Worm (Caenorhabditis elegans) whole organism, L1 larva: Measurements from ENCODE around the gene unc-32.

Experiments used
- ama-1 ChIP-seq: fragments of 150-350 bp; optimal IDR thresholded peaks from 2 replicates; lab custom pipeline; 2014
- efl-1 ChIP-seq, 4 experiments: fragments of 150-350 bp; optimal IDR thresholded peaks in 3 of 4; peaks in 1 of 4; 1 replicate in 1 of 4; 2 replicates in 3 of 4; lab custom pipeline; 2014; ENCODE audit warnings: missing biosample characterization in 2 of 4, missing genetic modification characterization in 2 of 4, missing genetic modification reagents in 2 of 4
- egl-27 ChIP-seq, 2 experiments: fragments of 150-350 bp in 1 of 2; sonication (generic microtip); optimal IDR thresholded peaks; 3 replicates each; lab custom pipeline; 2017 to 2018; ENCODE audit warnings: missing biosample characterization in 2 of 2, missing genetic modification characterization in 2 of 2, missing genetic modification reagents in 2 of 2
- elt-2 ChIP-seq: sonication (generic microtip); optimal IDR thresholded peaks from 2 replicates; lab custom pipeline; 2016; ENCODE audit warnings: missing genetic modification characterization, mild to moderate bottlenecking, inconsistent platforms, missing compliant biosample characterization, missing genetic modification reagents
- elt-3 ChIP-seq, 6 experiments: fragments of 150-350 bp in 1 of 6; sonication (generic microtip); optimal IDR thresholded peaks; 2 replicates each; lab custom pipeline; 2017 to 2018; ENCODE audit warnings: missing biosample characterization in 6 of 6, missing genetic modification characterization in 6 of 6, inconsistent platforms in 1 of 6
- lin-15B ChIP-seq: fragments of 150-350 bp; sonication (generic microtip); optimal IDR thresholded peaks from 3 replicates; lab custom pipeline; 2014; ENCODE audit warnings: missing biosample characterization, missing genetic modification characterization
- lin-39 ChIP-seq: fragments of 150-350 bp; optimal IDR thresholded peaks from 2 replicates; lab custom pipeline; 2014; ENCODE audit warnings: missing biosample characterization, missing genetic modification reagents, missing genetic modification characterization
- mdl-1 ChIP-seq, 2 experiments: fragments of 150-350 bp; optimal IDR thresholded peaks; 2 replicates each; lab custom pipeline; 2014 to 2017; ENCODE audit warnings: missing biosample characterization in 2 of 2, missing genetic modification characterization in 2 of 2, inconsistent platforms in 1 of 2
- mep-1 ChIP-seq: fragments of 150-350 bp; optimal IDR thresholded peaks from 2 replicates; lab custom pipeline; 2014; ENCODE audit warnings: missing biosample characterization, missing genetic modification characterization
- nhr-11 ChIP-seq: fragments of 150-350 bp; optimal IDR thresholded peaks from 2 replicates; lab custom pipeline; 2014; ENCODE audit warnings: missing biosample characterization, missing genetic modification characterization
- skn-1 ChIP-seq: fragments of 150-350 bp; optimal IDR thresholded peaks from 2 replicates; lab custom pipeline; 2014; ENCODE audit warnings: missing biosample characterization, missing genetic modification characterization
- snpc-4 ChIP-seq: fragments of 150-350 bp; optimal IDR thresholded peaks from 2 replicates; lab custom pipeline; 2014; ENCODE audit warnings: missing biosample characterization, missing genetic modification characterization
- ztf-11 ChIP-seq, 2 experiments: sonication (generic microtip); optimal IDR thresholded peaks; 2 replicates each; lab custom pipeline; 2016 to 2017; ENCODE audit warnings: missing genetic modification characterization in 2 of 2, missing biosample characterization in 1 of 2, missing compliant biosample characterization in 1 of 2

DNA sequence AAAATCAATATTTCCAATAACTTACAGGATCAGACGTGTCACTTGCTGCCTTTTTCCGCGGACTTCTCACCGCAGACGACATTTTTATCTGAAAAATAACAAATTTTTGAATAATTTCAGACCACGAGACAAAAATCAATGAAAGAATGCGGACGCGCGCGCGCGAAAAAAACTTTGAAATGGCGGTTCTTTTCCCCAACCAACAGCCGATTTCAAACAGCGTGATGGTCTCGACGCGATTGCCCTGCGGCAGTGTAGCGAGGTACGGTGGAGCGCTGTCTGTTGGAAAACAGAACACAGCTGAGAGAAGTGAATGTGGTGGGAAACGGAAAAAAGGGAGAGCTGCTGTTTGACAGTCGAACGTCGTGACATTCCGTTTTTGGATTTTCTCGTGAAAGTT lies 1.4 kb upstream of the unc-32 start, which contains the start of gene lin-9:
- TF ChIP-seq elt-2 (tag; lab: Kevin White, UChicago) = peak; percentile 86
- TF ChIP-seq efl-1 (optimal IDR thresholded peaks at IDR 0.05; lab: Kevin White, UChicago) = peak; percentile 96 to 97
- peak; percentile 95 to 100 for TF ChIP-seq efl-1 (GFP tag; optimal IDR thresholded peaks at IDR 0.05 in 1 of 2; lab: Kevin White, UChicago)
- TF ChIP-seq snpc-4 (tag; lab: Kevin White, UChicago) = peak; percentile 79
- TF ChIP-seq ama-1 (lab: Kevin White, UChicago) = no peak
- peak; percentile 95 for TF ChIP-seq lin-39 (tag; lab: Kevin White, UChicago)
- TF ChIP-seq elt-3 (tag; optimal IDR thresholded peaks at IDR 0.05; lab: Kevin White, UChicago) = peak in 4 of 6 experiments; percentile 61 to 90 (median 74)
- TF ChIP-seq lin-15B (tag; lab: Kevin White, UChicago) = peak; percentile 98
- peak; percentile 97 for TF ChIP-seq mep-1 (tag; lab: Kevin White, UChicago)
- TF ChIP-seq ztf-11 (tag; optimal IDR thresholded peaks at IDR 0.05; lab: Kevin White, UChicago) = peak in 1 of 2 experiments; percentile 90
- TF ChIP-seq mdl-1 (tag; optimal IDR thresholded peaks at IDR 0.05; lab: Kevin White, UChicago) = peak in 1 of 2 experiments; percentile 92
- peak; percentile 88 for TF ChIP-seq nhr-11
- peak; percentile 20 to 37 for TF ChIP-seq egl-27 (tag; optimal IDR thresholded peaks at IDR 0.05; lab: Kevin White, UChicago)
- peak; percentile 94 for TF ChIP-seq skn-1 (tag; lab: Kevin White, UChicago)
